Worm (Caenorhabditis elegans) whole organism, L3 larva: ENCODE data around the gene sdz-9.
A peak's percentile ranks its signal among the peaks of the same experiment; 100 is the strongest.

Experiments
- R02D3.7 ChIP-seq: fragments of 150-350 bp; optimal IDR thresholded peaks from 2 replicates; lab custom pipeline; 2014; ENCODE audit warnings: missing biosample characterization, missing genetic modification characterization
- aly-2 ChIP-seq: fragments of 150-350 bp; optimal IDR thresholded peaks from 2 replicates; lab custom pipeline; 2014; ENCODE audit warnings: missing biosample characterization, missing genetic modification characterization
- ceh-82 ChIP-seq: fragments of 150-350 bp; optimal IDR thresholded peaks from 2 replicates; lab custom pipeline; 2014; ENCODE audit warnings: missing biosample characterization, missing genetic modification characterization
- egl-5 ChIP-seq: fragments of 150-350 bp; optimal IDR thresholded peaks from 2 replicates; lab custom pipeline; 2017; ENCODE audit warnings: missing biosample characterization, missing genetic modification reagents, missing genetic modification characterization, inconsistent platforms
- elt-3 ChIP-seq, 3 experiments: fragments of 150-350 bp in 1 of 3; sonication (generic microtip) in 2 of 3; optimal IDR thresholded peaks; 2 replicates in 2 of 3; 4 replicates in 1 of 3; lab custom pipeline; 2014 to 2017; ENCODE audit warnings: missing biosample characterization in 3 of 3, missing genetic modification characterization in 3 of 3
- mdl-1 ChIP-seq: fragments of 150-350 bp; optimal IDR thresholded peaks from 2 replicates; lab custom pipeline; 2014; ENCODE audit warnings: missing biosample characterization, missing genetic modification characterization
- mml-1 ChIP-seq: fragments of 150-350 bp; sonication (generic microtip); optimal IDR thresholded peaks from 3 replicates; lab custom pipeline; 2014; ENCODE audit warnings: missing biosample characterization, missing genetic modification characterization
- nfya-1 ChIP-seq: sonication (generic microtip); optimal IDR thresholded peaks from 2 replicates; lab custom pipeline; 2017; ENCODE audit warnings: missing genetic modification characterization, mild to moderate bottlenecking, missing compliant biosample characterization, antibody characterized with exemption, moderate library complexity; ENCODE audit not compliant: insufficient read depth
- nhr-12 ChIP-seq: fragments of 150-350 bp; optimal IDR thresholded peaks from 2 replicates; lab custom pipeline; 2014; ENCODE audit warnings: missing biosample characterization, missing genetic modification characterization
- nhr-23 ChIP-seq: fragments of 150-350 bp; optimal IDR thresholded peaks from 2 replicates; lab custom pipeline; 2014; ENCODE audit warnings: missing biosample characterization, missing genetic modification reagents, missing genetic modification characterization
- nhr-28 ChIP-seq: fragments of 150-350 bp; optimal IDR thresholded peaks from 2 replicates; lab custom pipeline; 2014; ENCODE audit warnings: missing biosample characterization, missing genetic modification characterization
- pha-4 ChIP-seq: fragments of 150-350 bp; optimal IDR thresholded peaks from 2 replicates; lab custom pipeline; 2014; ENCODE audit warnings: missing biosample characterization, missing genetic modification reagents, missing genetic modification characterization
- pqm-1 ChIP-seq: fragments of 150-350 bp; optimal IDR thresholded peaks from 2 replicates; lab custom pipeline; 2017; ENCODE audit warnings: missing biosample characterization, missing genetic modification characterization, inconsistent platforms

DNA sequence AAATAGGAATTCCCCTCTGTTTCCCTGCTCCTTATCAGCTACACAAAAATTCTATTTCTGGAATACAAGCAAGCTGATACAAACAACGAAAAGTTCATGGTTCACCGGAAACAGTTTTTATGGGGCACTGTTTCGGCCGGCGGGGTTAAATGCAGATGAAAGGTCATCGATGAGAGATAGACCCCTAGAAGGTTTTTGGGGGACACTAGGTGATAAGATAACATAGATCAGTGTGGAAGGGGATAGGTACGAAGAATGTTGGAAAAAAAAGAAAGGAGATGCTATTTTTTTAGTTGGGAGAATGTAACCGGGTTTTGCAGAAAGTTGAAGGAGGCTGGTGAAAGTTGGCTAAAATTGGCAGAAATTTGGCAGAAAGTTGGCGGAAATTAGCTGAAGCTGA lies 32.1 kb upstream of the sdz-9 start:
- TF ChIP-seq mml-1 (tag; lab: Kevin White, UChicago) (no peak), elt-3 (tag; optimal IDR thresholded peaks at IDR 0.05; lab: Kevin White, UChicago) (peak in 1 of 3 experiments; percentile 64), nfya-1 (tag; lab: Kevin White, UChicago) (no peak), nhr-12 (no peak), pqm-1 (tag; lab: Kevin White, UChicago) (no peak), mdl-1 (tag; lab: Kevin White, UChicago) (no peak), egl-5 (tag; lab: Kevin White, UChicago) (no peak), nhr-23 (peak; percentile 33), R02D3.7 (tag; lab: Kevin White, UChicago) (no peak), pha-4 (tag; lab: Kevin White, UChicago) (no peak), nhr-28 (tag; lab: Kevin White, UChicago) (no peak), aly-2 (tag; lab: Kevin White, UChicago) (no peak), ceh-82 (no peak)
